Worm (Caenorhabditis elegans) whole organism, L2 larva: ENCODE measurements around the gene magu-1.

ENCODE experiments used
- C34F6.9 ChIP-seq: fragments of 150-350 bp; optimal IDR thresholded peaks from 2 replicates; lab custom pipeline; 2014; ENCODE audit warnings: missing biosample characterization, missing genetic modification characterization
- R02D3.7 ChIP-seq: fragments of 150-350 bp; optimal IDR thresholded peaks from 2 replicates; lab custom pipeline; 2014; ENCODE audit warnings: missing biosample characterization, missing genetic modification characterization
- alr-1 ChIP-seq: fragments of 150-350 bp; optimal IDR thresholded peaks from 2 replicates; lab custom pipeline; 2014; ENCODE audit warnings: missing biosample characterization, missing genetic modification characterization
- aly-2 ChIP-seq: fragments of 150-350 bp; optimal IDR thresholded peaks from 2 replicates; lab custom pipeline; 2014; ENCODE audit warnings: missing biosample characterization, missing genetic modification characterization
- ama-1 ChIP-seq: fragments of 150-350 bp; optimal IDR thresholded peaks from 2 replicates; lab custom pipeline; 2018; ENCODE audit warnings: inconsistent platforms
- ceh-16 ChIP-seq: fragments of 150-350 bp; optimal IDR thresholded peaks from 2 replicates; lab custom pipeline; 2014; ENCODE audit warnings: missing biosample characterization, missing genetic modification characterization
- dmd-4 ChIP-seq: sonication (generic microtip); optimal IDR thresholded peaks from 2 replicates; lab custom pipeline; 2017; ENCODE audit warnings: missing biosample characterization, missing genetic modification characterization
- elt-3 ChIP-seq: sonication (generic microtip); optimal IDR thresholded peaks from 2 replicates; lab custom pipeline; 2017; ENCODE audit warnings: missing biosample characterization, missing genetic modification characterization
- fos-1 ChIP-seq: fragments of 150-350 bp; optimal IDR thresholded peaks from 2 replicates; lab custom pipeline; 2014; ENCODE audit warnings: missing biosample characterization, missing genetic modification characterization
- lin-11 ChIP-seq: fragments of 150-350 bp; sonication (generic microtip); optimal IDR thresholded peaks from 2 replicates; lab custom pipeline; 2014; ENCODE audit warnings: missing biosample characterization, missing genetic modification characterization, inconsistent platforms, mixed read lengths
- lin-39 ChIP-seq: fragments of 150-350 bp; optimal IDR thresholded peaks from 2 replicates; lab custom pipeline; 2014; ENCODE audit warnings: missing biosample characterization, missing genetic modification reagents, missing genetic modification characterization
- lsy-2 ChIP-seq, 2 experiments: fragments of 150-350 bp in 1 of 2; sonication (generic microtip) in 1 of 2; optimal IDR thresholded peaks; 2 replicates each; lab custom pipeline; 2014 to 2017; ENCODE audit warnings: missing biosample characterization in 2 of 2, missing genetic modification characterization in 2 of 2
- mab-5 ChIP-seq: fragments of 150-350 bp; optimal IDR thresholded peaks from 2 replicates; lab custom pipeline; 2014; ENCODE audit warnings: missing biosample characterization, missing genetic modification characterization
- mbf-1 ChIP-seq: sonication (generic microtip); optimal IDR thresholded peaks from 2 replicates; lab custom pipeline; 2017; ENCODE audit warnings: missing biosample characterization, missing genetic modification characterization
- mdl-1 ChIP-seq, 2 experiments: fragments of 150-350 bp in 1 of 2; sonication (generic microtip) in 1 of 2; optimal IDR thresholded peaks; 2 replicates each; lab custom pipeline; 2017; ENCODE audit warnings: missing biosample characterization in 2 of 2, missing genetic modification characterization in 2 of 2
- nhr-10 ChIP-seq: sonication (generic microtip); optimal IDR thresholded peaks from 2 replicates; lab custom pipeline; 2017; ENCODE audit warnings: missing biosample characterization, missing genetic modification characterization
- nhr-11 ChIP-seq: fragments of 150-350 bp; optimal IDR thresholded peaks from 2 replicates; lab custom pipeline; 2014; ENCODE audit warnings: missing biosample characterization, missing genetic modification characterization
- nhr-12 ChIP-seq: fragments of 150-350 bp; optimal IDR thresholded peaks from 2 replicates; lab custom pipeline; 2014; ENCODE audit warnings: missing biosample characterization, missing genetic modification characterization
- nhr-21 ChIP-seq: fragments of 150-350 bp; optimal IDR thresholded peaks from 2 replicates; lab custom pipeline; 2014; ENCODE audit warnings: missing biosample characterization, missing genetic modification characterization
- nhr-23 ChIP-seq: fragments of 150-350 bp; optimal IDR thresholded peaks from 2 replicates; lab custom pipeline; 2014; ENCODE audit warnings: missing biosample characterization, missing genetic modification reagents, missing genetic modification characterization
- nhr-237 ChIP-seq: fragments of 150-350 bp; optimal IDR thresholded peaks from 2 replicates; lab custom pipeline; 2014; ENCODE audit warnings: missing biosample characterization, missing genetic modification characterization
- nhr-25 ChIP-seq: fragments of 150-350 bp; sonication (generic microtip); optimal IDR thresholded peaks from 3 replicates; lab custom pipeline; 2014; ENCODE audit warnings: missing biosample characterization, missing genetic modification characterization
- peb-1 ChIP-seq: fragments of 150-350 bp; optimal IDR thresholded peaks from 2 replicates; lab custom pipeline; 2014; ENCODE audit warnings: missing biosample characterization, missing genetic modification characterization
- sem-4 ChIP-seq: fragments of 150-350 bp; optimal IDR thresholded peaks from 2 replicates; lab custom pipeline; 2014; ENCODE audit warnings: missing biosample characterization, missing genetic modification reagents, missing genetic modification characterization
- skn-1 ChIP-seq: sonication (generic microtip); optimal IDR thresholded peaks from 2 replicates; lab custom pipeline; 2017; ENCODE audit warnings: missing biosample characterization, missing genetic modification characterization
- sma-3 ChIP-seq: sonication (generic microtip); optimal IDR thresholded peaks from 2 replicates; lab custom pipeline; 2016; ENCODE audit warnings: missing genetic modification reagents, missing genetic modification characterization, missing compliant biosample characterization
- snpc-4 ChIP-seq: fragments of 150-350 bp; optimal IDR thresholded peaks from 2 replicates; lab custom pipeline; 2014; ENCODE audit warnings: missing biosample characterization, missing genetic modification characterization
- unc-39 ChIP-seq: fragments of 150-350 bp; optimal IDR thresholded peaks from 2 replicates; lab custom pipeline; 2014; ENCODE audit warnings: missing biosample characterization, missing genetic modification characterization
- unc-55 ChIP-seq: fragments of 150-350 bp; sonication (generic microtip); optimal IDR thresholded peaks from 3 replicates; lab custom pipeline; 2014; ENCODE audit warnings: missing biosample characterization, missing genetic modification reagents, missing genetic modification characterization
- zag-1 ChIP-seq: fragments of 150-350 bp; optimal IDR thresholded peaks from 2 replicates; lab custom pipeline; 2014; ENCODE audit warnings: missing biosample characterization, missing genetic modification characterization
- ztf-1 ChIP-seq: fragments of 200-800 bp; sonication (Bioruptor generic); conservative IDR thresholded peaks from 2 replicates; pipeline ENCODE4 v1.3.6; 2022; ENCODE audit warnings: missing genetic modification characterization, missing compliant biosample characterization
- ztf-11 ChIP-seq: sonication (generic microtip); optimal IDR thresholded peaks from 2 replicates; lab custom pipeline; 2017; ENCODE audit warnings: missing biosample characterization, missing genetic modification characterization

The magu-1 gene

DNA sequence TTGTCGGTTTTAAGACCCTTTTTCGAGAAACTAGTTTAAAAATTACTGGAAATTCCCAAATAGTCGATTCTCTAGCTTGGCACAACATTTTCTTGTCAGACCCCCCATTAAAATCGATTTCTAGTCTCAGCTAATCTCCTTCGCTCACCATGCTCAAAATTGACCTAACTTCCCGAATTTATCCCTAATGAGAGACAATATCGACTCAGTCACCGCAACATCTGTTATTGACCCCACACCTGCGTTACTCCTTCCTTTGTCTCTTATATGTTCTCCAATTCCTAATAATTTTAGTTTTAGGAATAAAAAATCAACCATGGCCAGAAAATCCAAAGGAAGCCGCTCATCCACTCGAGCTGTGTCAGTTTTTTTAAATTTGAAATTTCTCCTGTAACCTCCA, 42.5 kb downstream of the magu-1 start, which contains the start of gene cec-8:
TSS of gene cec-8 (plus strand) at position 301 of the 400 bp plus-strand sequence.
- TF ChIP-seq nhr-23 (no peak), mdl-1 (tag; optimal IDR thresholded peaks at IDR 0.05; lab: Kevin White, UChicago) (no peak), skn-1 (tag; lab: Kevin White, UChicago) (no peak), mbf-1 (no peak), snpc-4 (tag; lab: Kevin White, UChicago) (no peak), sma-3 (GFP tag; lab: Kevin White, UChicago) (no peak), alr-1 (tag; lab: Kevin White, UChicago) (no peak), unc-39 (no peak), mab-5 (tag; lab: Kevin White, UChicago) (no peak), ceh-16 (tag; lab: Kevin White, UChicago) (no peak)

- TF ChIP-seq C34F6.9 (tag; lab: Kevin White, UChicago) (peak; percentile 5), mbf-1 (no peak), ceh-16 (tag; lab: Kevin White, UChicago) (no peak), nhr-12 (tag; lab: Kevin White, UChicago) (no peak), unc-39 (no peak), R02D3.7 (tag; lab: Kevin White, UChicago) (no peak), elt-3 (tag; lab: Kevin White, UChicago) (no peak), snpc-4 (tag; lab: Kevin White, UChicago) (no peak), unc-55 (GFP tag; lab: Kevin White, UChicago) (peak; percentile 23), ztf-11 (tag; lab: Kevin White, UChicago) (no peak), mab-5 (tag; lab: Kevin White, UChicago) (no peak), nhr-237 (tag; lab: Kevin White, UChicago) (no peak), lin-39 (no peak), aly-2 (no peak), nhr-21 (tag; lab: Kevin White, UChicago) (no peak), lsy-2 (tag; optimal IDR thresholded peaks at IDR 0.05; lab: Kevin White, UChicago) (peak in 1 of 2 experiments; percentile 20), zag-1 (tag; lab: Kevin White, UChicago) (no peak), nhr-10 (no peak), dmd-4 (tag; lab: Kevin White, UChicago) (no peak), nhr-25 (tag; lab: Kevin White, UChicago) (no peak), peb-1 (tag; lab: Kevin White, UChicago) (no peak), lin-11 (tag; lab: Kevin White, UChicago) (no peak)
Observed at ce11 chrIII:423875-424274, 47.6 kb downstream of the magu-1 start.

- TF ChIP-seq lin-11 (tag; lab: Kevin White, UChicago) (no peak), sem-4 (tag; lab: Kevin White, UChicago) (no peak), fos-1 (tag; lab: Kevin White, UChicago) (peak; percentile 87)
Observed at ce11 chrIII:422553-422952, 48.9 kb downstream of the magu-1 start.

DNA sequence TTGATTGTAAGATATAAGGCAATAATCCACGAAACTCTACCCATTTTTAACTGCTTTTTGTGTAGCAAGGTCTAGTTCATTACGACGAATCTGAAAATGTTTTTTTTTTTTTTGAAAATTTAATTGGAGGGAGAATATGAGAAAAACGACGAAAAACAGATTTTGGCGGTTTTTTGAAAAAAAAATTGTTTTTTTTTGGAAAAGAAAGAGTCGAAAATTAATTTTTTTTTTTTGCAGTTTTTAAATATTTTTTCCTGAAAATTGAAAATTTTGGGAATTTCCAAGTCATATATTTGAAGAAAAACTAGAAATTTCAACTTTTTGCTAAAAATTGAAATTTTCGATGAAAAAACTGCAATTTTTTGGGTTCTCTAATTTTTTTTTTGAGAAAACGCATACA, 52.9 kb downstream of the magu-1 start, which contains the start of gene stim-1:
TSS of gene stim-1 (minus strand) at position 101 of the 400 bp plus-strand sequence.
- TF ChIP-seq nhr-11 (tag; lab: Kevin White, UChicago) (no peak), nhr-23 (no peak), unc-39 (no peak), ama-1 (lab: Kevin White, UChicago) (no peak), ztf-1 (GFP tag; lab: Robert Waterston, UW) (no peak), sma-3 (GFP tag; lab: Kevin White, UChicago) (no peak), lsy-2 (tag; optimal IDR thresholded peaks at IDR 0.05; lab: Kevin White, UChicago) (no peak)
